Fruit fly (Drosophila melanogaster) whole organism, embryonic: ENCODE results near the gene UQCR-6.4L.
A peak's percentile ranks its signal among the peaks of the same experiment; 100 is the strongest.

ENCODE experiments used
- Atf6 ChIP-seq: fragments of 200-800 bp; sonication (Bioruptor generic); IDR thresholded peaks from 2 replicates; pipeline ENCODE4 v1.3.6; 2022; ENCODE audit warnings: missing biosample characterization, missing genetic modification characterization
- Awh ChIP-seq: fragments of 200-800 bp; sonication (Bioruptor generic); IDR thresholded peaks from 2 replicates; pipeline ENCODE4, ENCODE4 v1.3.6; 2022; ENCODE audit warnings: missing biosample characterization, missing genetic modification characterization
- B-H1 ChIP-seq: fragments of 200-800 bp; sonication (Bioruptor generic); IDR thresholded peaks from 3 replicates; pipeline ENCODE4 v1.3.6; 2022; ENCODE audit warnings: missing biosample characterization, missing genetic modification characterization
- Bdp1 ChIP-seq: fragments of 200-800 bp; sonication (Bioruptor generic); optimal IDR thresholded peaks from 3 replicates; lab custom pipeline; 2016; ENCODE audit warnings: missing biosample characterization, missing genetic modification characterization
- CG10147 ChIP-seq: fragments of 200-800 bp; sonication (Bioruptor generic); optimal IDR thresholded peaks from 2 replicates; lab custom pipeline; 2019; ENCODE audit warnings: missing biosample characterization, mild to moderate bottlenecking, missing genetic modification characterization, moderate library complexity
- CG13287 ChIP-seq: fragments of 200-800 bp; sonication (Bioruptor generic); IDR thresholded peaks from 2 replicates; pipeline ENCODE4 v1.3.6; 2022; ENCODE audit warnings: missing biosample characterization, missing genetic modification characterization; ENCODE audit not compliant: partially characterized antibody
- CG14860 ChIP-seq: fragments of 200-800 bp; sonication (Bioruptor generic); IDR thresholded peaks from 3 replicates; pipeline ENCODE4 v1.3.6; 2022; ENCODE audit warnings: missing biosample characterization, missing genetic modification characterization; ENCODE audit not compliant: partially characterized antibody
- CG1529 ChIP-seq: fragments of 200-800 bp; sonication (Bioruptor generic); optimal IDR thresholded peaks from 3 replicates; lab custom pipeline; 2018; ENCODE audit warnings: missing biosample characterization, missing genetic modification characterization
- CG1647 ChIP-seq: fragments of 200-800 bp; sonication (Bioruptor generic); optimal IDR thresholded peaks from 3 replicates; lab custom pipeline; 2016; ENCODE audit warnings: missing biosample characterization, missing genetic modification characterization
- CG16779 ChIP-seq: fragments of 200-800 bp; sonication (Bioruptor generic); IDR thresholded peaks from 2 replicates; pipeline ENCODE4 v1.3.6; 2022; ENCODE audit warnings: missing biosample characterization, missing genetic modification characterization
- CG16813 ChIP-seq: fragments of 200-800 bp; sonication (Bioruptor generic); IDR thresholded peaks from 3 replicates; pipeline ENCODE4 v1.3.6; 2022; ENCODE audit warnings: missing biosample characterization, missing genetic modification characterization; ENCODE audit not compliant: partially characterized antibody
- CG17802 ChIP-seq: fragments of 200-800 bp; sonication (Bioruptor generic); optimal IDR thresholded peaks from 2 replicates; lab custom pipeline; 2018; ENCODE audit warnings: missing biosample characterization, mild to moderate bottlenecking, missing genetic modification characterization, moderate library complexity
- CG17829 ChIP-seq: fragments of 200-800 bp; optimal IDR thresholded peaks from 2 replicates; lab custom pipeline; 2019; ENCODE audit warnings: missing biosample characterization, mild to moderate bottlenecking, missing genetic modification characterization, moderate library complexity
- CG32767 ChIP-seq: fragments of 200-800 bp; sonication (Bioruptor generic); IDR thresholded peaks from 2 replicates; pipeline ENCODE4 v1.3.6; 2022; ENCODE audit warnings: missing biosample characterization, missing genetic modification characterization
- CG3281 ChIP-seq: fragments of 200-800 bp; sonication (Bioruptor generic); optimal IDR thresholded peaks from 3 replicates; lab custom pipeline; 2017; ENCODE audit warnings: missing biosample characterization, mild to moderate bottlenecking, missing genetic modification characterization
- CG34224 ChIP-seq: fragments of 200-800 bp; sonication (Bioruptor generic); IDR thresholded peaks from 3 replicates; pipeline ENCODE4 v1.3.6; 2022; ENCODE audit warnings: missing biosample characterization, missing genetic modification characterization; ENCODE audit not compliant: partially characterized antibody
- CG3726 ChIP-seq: fragments of 200-800 bp; sonication (Bioruptor generic); IDR thresholded peaks from 3 replicates; pipeline ENCODE4, ENCODE4 v1.3.6; 2022; ENCODE audit warnings: missing biosample characterization, missing genetic modification characterization
- CG3995 ChIP-seq: fragments of 200-800 bp; sonication (Bioruptor generic); optimal IDR thresholded peaks from 3 replicates; lab custom pipeline; 2016; ENCODE audit warnings: missing biosample characterization, missing genetic modification characterization
- CG7372 ChIP-seq: fragments of 200-800 bp; sonication (Bioruptor generic); IDR thresholded peaks from 2 replicates; pipeline ENCODE4 v1.3.6; 2022; ENCODE audit warnings: missing biosample characterization, missing genetic modification characterization
- CG8089 ChIP-seq: fragments of 200-800 bp; sonication (Bioruptor generic); optimal IDR thresholded peaks from 3 replicates; lab custom pipeline; 2016; ENCODE audit warnings: missing biosample characterization, missing genetic modification characterization
- CG8290 ChIP-seq, 3 experiments: fragments of 200-800 bp; sonication (Bioruptor generic); optimal IDR thresholded peaks; 2 replicates each; lab custom pipeline; 2016 to 2019; ENCODE audit warnings: missing biosample characterization in 3 of 3, missing genetic modification characterization in 3 of 3, mild to moderate bottlenecking in 2 of 3, moderate library complexity in 1 of 3
- CG8359 ChIP-seq: fragments of 200-800 bp; sonication (Bioruptor generic); optimal IDR thresholded peaks from 2 replicates; lab custom pipeline; 2017; ENCODE audit warnings: missing biosample characterization, mild to moderate bottlenecking, missing genetic modification characterization, borderline replicate concordance
- CG9609 ChIP-seq: fragments of 200-800 bp; sonication (Bioruptor generic); optimal IDR thresholded peaks from 3 replicates; lab custom pipeline; 2016; ENCODE audit warnings: missing biosample characterization, missing genetic modification characterization
- CG9932 ChIP-seq: fragments of 200-800 bp; sonication (Bioruptor generic); IDR thresholded peaks from 2 replicates; pipeline ENCODE4 v1.3.6; 2022; ENCODE audit warnings: missing biosample characterization, missing genetic modification characterization
- Dp ChIP-seq: fragments of 200-800 bp; sonication (Bioruptor generic); optimal IDR thresholded peaks from 2 replicates; lab custom pipeline; 2018; ENCODE audit warnings: missing biosample characterization, mild to moderate bottlenecking, missing genetic modification characterization, moderate library complexity
- E2f1 ChIP-seq: fragments of 200-800 bp; sonication (Bioruptor generic); IDR thresholded peaks from 2 replicates; pipeline ENCODE4 v1.3.6; 2022; ENCODE audit warnings: missing biosample characterization, missing genetic modification characterization
- Elba2 ChIP-seq: fragments of 200-800 bp; sonication (Bioruptor generic); optimal IDR thresholded peaks from 3 replicates; lab custom pipeline; 2016; ENCODE audit warnings: missing biosample characterization, missing genetic modification characterization
- Gsc ChIP-seq: fragments of 200-800 bp; sonication (Bioruptor generic); IDR thresholded peaks from 2 replicates; pipeline ENCODE4 v1.3.6; 2022; ENCODE audit warnings: missing biosample characterization, missing genetic modification characterization
- Hand ChIP-seq: fragments of 200-800 bp; sonication (Bioruptor generic); optimal IDR thresholded peaks from 2 replicates; lab custom pipeline; 2017; ENCODE audit warnings: mild to moderate bottlenecking, missing biosample characterization, missing genetic modification reagents, missing genetic modification characterization
- HmgZ ChIP-seq: fragments of 200-800 bp; sonication (Bioruptor generic); optimal IDR thresholded peaks from 2 replicates; lab custom pipeline; 2018; ENCODE audit warnings: missing biosample characterization, mild to moderate bottlenecking, missing genetic modification characterization
- Kr ChIP-seq: fragments of 200-800 bp; sonication (Bioruptor generic); optimal IDR thresholded peaks from 2 replicates; lab custom pipeline; 2017; ENCODE audit warnings: missing biosample characterization, mild to moderate bottlenecking, missing genetic modification characterization
- Rfx ChIP-seq: fragments of 200-800 bp; sonication (Bioruptor generic); IDR thresholded peaks from 2 replicates; pipeline ENCODE4 v1.3.6; 2022; ENCODE audit warnings: missing biosample characterization, missing genetic modification characterization
- Scr ChIP-seq: fragments of 200-800 bp; sonication (Bioruptor generic); IDR thresholded peaks from 2 replicates; pipeline ENCODE4 v1.3.6; 2022; ENCODE audit warnings: missing biosample characterization, missing genetic modification characterization; ENCODE audit not compliant: partially characterized antibody
- TFAM ChIP-seq: fragments of 200-800 bp; sonication (Bioruptor generic); optimal IDR thresholded peaks from 2 replicates; lab custom pipeline; 2017; ENCODE audit warnings: missing biosample characterization, missing genetic modification characterization, inconsistent platforms
- amos ChIP-seq: fragments of 200-800 bp; sonication (Bioruptor generic); IDR thresholded peaks from 2 replicates; pipeline ENCODE4 v1.3.6; 2022; ENCODE audit warnings: missing biosample characterization, missing genetic modification characterization; ENCODE audit not compliant: partially characterized antibody
- ase ChIP-seq: fragments of 200-800 bp; sonication (Bioruptor generic); IDR thresholded peaks from 3 replicates; pipeline ENCODE4 v1.3.6; 2022; ENCODE audit warnings: missing biosample characterization, missing genetic modification characterization
- az2 ChIP-seq: fragments of 200-800 bp; sonication (Bioruptor generic); optimal IDR thresholded peaks from 3 replicates; lab custom pipeline; 2016; ENCODE audit warnings: missing biosample characterization, missing genetic modification characterization
- crc ChIP-seq: fragments of 200-800 bp; sonication (Bioruptor generic); optimal IDR thresholded peaks from 2 replicates; lab custom pipeline; 2016; ENCODE audit warnings: missing biosample characterization, missing genetic modification characterization
- dan ChIP-seq: fragments of 200-800 bp; sonication (Bioruptor generic); IDR thresholded peaks from 2 replicates; pipeline ENCODE4 v1.3.6; 2022; ENCODE audit warnings: missing biosample characterization, missing genetic modification characterization
- dmrt99B ChIP-seq: fragments of 200-800 bp; sonication (Bioruptor generic); optimal IDR thresholded peaks from 2 replicates; lab custom pipeline; 2018; ENCODE audit warnings: missing biosample characterization, mild to moderate bottlenecking, missing genetic modification characterization, moderate library complexity
- en ChIP-seq: fragments of 200-800 bp; sonication (Bioruptor generic); optimal IDR thresholded peaks from 2 replicates; lab custom pipeline; 2016; ENCODE audit warnings: missing biosample characterization, missing genetic modification characterization
- gsb ChIP-seq: fragments of 200-800 bp; sonication (Bioruptor generic); IDR thresholded peaks from 2 replicates; pipeline ENCODE4 v1.3.6; 2022; ENCODE audit warnings: missing biosample characterization, missing genetic modification characterization
- her ChIP-seq: fragments of 200-800 bp; sonication (Bioruptor generic); optimal IDR thresholded peaks from 2 replicates; lab custom pipeline; 2016; ENCODE audit warnings: missing biosample characterization, missing genetic modification characterization
- insv ChIP-seq, 2 experiments: fragments of 200-800 bp; sonication (Bioruptor generic); optimal IDR thresholded peaks; 3 replicates each; lab custom pipeline; 2016 to 2018; ENCODE audit warnings: missing biosample characterization in 2 of 2, missing genetic modification characterization in 2 of 2
- lbe ChIP-seq: fragments of 200-800 bp; sonication (Bioruptor generic); optimal IDR thresholded peaks from 2 replicates; lab custom pipeline; 2016; ENCODE audit warnings: missing biosample characterization, mild to moderate bottlenecking, missing genetic modification characterization
- nerfin-1 ChIP-seq: fragments of 200-800 bp; sonication (Bioruptor generic); optimal IDR thresholded peaks from 3 replicates; lab custom pipeline; 2019; ENCODE audit warnings: missing biosample characterization, mild to moderate bottlenecking, missing genetic modification characterization, moderate library complexity
- pan ChIP-seq, 4 experiments: fragments of >200 bp in 3 of 4; fragments of 200-800 bp in 1 of 4; sonication (Bioruptor generic) in 1 of 4; optimal IDR thresholded peaks in 3 of 4; IDR thresholded peaks in 1 of 4; 2 replicates each; pipeline versions ENCODE4 v1.3.6 to Lab custom; 2017 to 2022; ENCODE audit warnings: missing biosample characterization in 2 of 4, missing genetic modification characterization in 2 of 4, mixed read lengths in 1 of 4
- row ChIP-seq: fragments of 200-800 bp; sonication (Bioruptor generic); IDR thresholded peaks from 3 replicates; pipeline ENCODE4 v1.3.6; 2022; ENCODE audit warnings: missing biosample characterization, missing genetic modification characterization
- sens ChIP-seq: fragments of 200-800 bp; sonication (Bioruptor generic); peaks from one replicate; lab custom pipeline; 2016; ENCODE audit warnings: missing biosample characterization, missing genetic modification characterization
- sr ChIP-seq: fragments of 200-800 bp; sonication (Bioruptor generic); IDR thresholded peaks from 3 replicates; pipeline ENCODE4 v1.3.6; 2022; ENCODE audit warnings: missing biosample characterization, missing genetic modification characterization
- toy ChIP-seq: fragments of 200-800 bp; sonication (Bioruptor generic); IDR thresholded peaks from 2 replicates; pipeline ENCODE4 v1.3.6; 2022; ENCODE audit warnings: missing biosample characterization, missing genetic modification characterization

Gene UQCR-6.4L

dm6 chr3L:16590860-16591259, 24.3 kb downstream of the UQCR-6.4L start, which contains the start of gene tra (continued):
- TF ChIP-seq CG9932 (GFP tag; lab: Robert Waterston, UW) (no peak), CG8359 (GFP tag; lab: Kevin White, UChicago) (no peak), CG16813 (GFP tag; lab: Robert Waterston, UW) (peak; percentile 61), gsb (GFP tag; lab: Robert Waterston, UW) (no peak), Gsc (no peak), nerfin-1 (tag; lab: Kevin White, UChicago) (no peak), CG1647 (GFP tag; lab: Kevin White, UChicago) (no peak), HmgZ (tag; lab: Kevin White, UChicago) (peak; percentile 11), dmrt99B (tag; lab: Kevin White, UChicago) (no peak), sr (GFP tag; lab: Robert Waterston, UW) (no peak), en (no peak), pan (optimal IDR thresholded peaks at IDR 0.05; lab: Kevin White, UChicago) (no peak), pan (GFP tag; optimal IDR thresholded peaks at IDR 0.05 in 1 of 2, IDR thresholded peaks at IDR 0.05 in 1 of 2) (no peak), insv (GFP tag; optimal IDR thresholded peaks at IDR 0.05; lab: Kevin White, UChicago) (peak in 1 of 2 experiments; percentile 64), CG3726 (GFP tag; lab: Robert Waterston, UW) (no peak), CG9609 (GFP tag; lab: Kevin White, UChicago) (no peak), Bdp1 (no peak), CG13287 (peak; percentile 74), amos (GFP tag; lab: Robert Waterston, UW) (peak; percentile 61), CG1529 (GFP tag; lab: Kevin White, UChicago) (no peak), CG14860 (0 out of 3 replicates have a peak, but pooled peaks have one; percentile 13), CG7372 (GFP tag; lab: Robert Waterston, UW) (no peak), E2f1 (GFP tag; lab: Robert Waterston, UW) (no peak), Atf6 (GFP tag; lab: Robert Waterston, UW) (no peak), CG32767 (GFP tag; lab: Robert Waterston, UW) (no peak), CG8290 (GFP tag; optimal IDR thresholded peaks at IDR 0.05; lab: Kevin White, UChicago) (no peak), CG8290 (tag; optimal IDR thresholded peaks at IDR 0.05; lab: Kevin White, UChicago) (no peak), Kr (GFP tag; lab: Kevin White, UChicago) (no peak), ase (no peak), row (GFP tag; lab: Robert Waterston, UW) (0 out of 3 replicates have a peak, but pooled peaks have one; percentile 11), CG10147 (no peak), CG3995 (peak; percentile 70), dan (no peak), CG3281 (no peak), CG17829 (tag; lab: Kevin White, UChicago) (peak; percentile 26), crc (GFP tag; lab: Kevin White, UChicago) (no peak), her (GFP tag; lab: Kevin White, UChicago) (no peak), lbe (GFP tag; lab: Kevin White, UChicago) (no peak), Awh (no peak), CG17802 (tag; lab: Kevin White, UChicago) (no peak), CG8089 (no peak), az2 (GFP tag; lab: Kevin White, UChicago) (no peak), Dp (GFP tag; lab: Kevin White, UChicago) (peak; percentile 72), CG16779 (GFP tag; lab: Robert Waterston, UW) (no peak), TFAM (GFP tag; lab: Kevin White, UChicago) (no peak), Hand (GFP tag; lab: Kevin White, UChicago) (no peak), Rfx (GFP tag; lab: Robert Waterston, UW) (no peak), sens (GFP tag; lab: Kevin White, UChicago) (peak; percentile 72), CG34224 (GFP tag; lab: Robert Waterston, UW) (peak; percentile 36; the same call in 1 of the 3 replicates), Elba2 (peak; percentile 73), B-H1 (no peak), toy (GFP tag; lab: Robert Waterston, UW) (no peak), Scr (GFP tag; lab: Robert Waterston, UW) (peak; percentile 70)
